Worm (Caenorhabditis elegans): ENCODE measurements around the gene mstr-2.

Gene mstr-2

ce11 chrIII:4470793-4471192, 1.9 kb downstream of the mstr-2 start (continued):
- TF ChIP-seq nhr-237 (tag; optimal IDR thresholded peaks at IDR 0.05): no peak
- TF ChIP-seq lin-39 (tag; optimal IDR thresholded peaks at IDR 0.05): no peak
- TF ChIP-seq lin-29 (GFP tag; IDR thresholded peaks at IDR 0.05): no peak
- no peak for TF ChIP-seq mxl-3 (GFP tag; optimal IDR thresholded peaks at IDR 0.05)
- TF ChIP-seq F10B5.3 (tag; optimal IDR thresholded peaks at IDR 0.05): peak; percentile 45
- TF ChIP-seq lin-13 (GFP tag; optimal IDR thresholded peaks at IDR 0.05): peak; percentile 64
- TF ChIP-seq aly-2 (tag; optimal IDR thresholded peaks at IDR 0.05): peak; percentile 58
- TF ChIP-seq hlh-11 (tag; optimal IDR thresholded peaks at IDR 0.05): peak; percentile 48
- TF ChIP-seq mdt-29 (GFP tag; IDR thresholded peaks at IDR 0.05): peak; percentile 81
- no peak for TF ChIP-seq egl-27 (tag; optimal IDR thresholded peaks at IDR 0.05)
- TF ChIP-seq nhr-41 (GFP tag; IDR thresholded peaks at IDR 0.05): 0 out of 2 replicates have a peak, but pooled peaks have one; percentile 36
- TF ChIP-seq nhr-102 (tag; optimal IDR thresholded peaks at IDR 0.05): peak; percentile 90
- peak; percentile 64 for TF ChIP-seq ztf-7 (tag; optimal IDR thresholded peaks at IDR 0.05)
- TF ChIP-seq ceh-44 (GFP tag; IDR thresholded peaks at IDR 0.05): peak; percentile 87
- TF ChIP-seq lir-3 (tag; optimal IDR thresholded peaks at IDR 0.05): peak; percentile 59
- no peak for TF ChIP-seq fos-1 (tag; optimal IDR thresholded peaks at IDR 0.05)
- peak; percentile 86 for TF ChIP-seq dmd-8 (GFP tag; IDR thresholded peaks at IDR 0.05)
- no peak for TF ChIP-seq ZK337.2 (GFP tag; IDR thresholded peaks at IDR 0.05)
- peak; percentile 67 to 78 for TF ChIP-seq daf-16 (GFP tag; optimal IDR thresholded peaks at IDR 0.05)
- peak; percentile 57 for TF ChIP-seq daf-16 (tag; optimal IDR thresholded peaks at IDR 0.05)
- peak; percentile 84 for TF ChIP-seq mes-2 (tag; optimal IDR thresholded peaks at IDR 0.05; ENCODE audit: poor library complexity, severe bottlenecking)
- peak; percentile 80 for TF ChIP-seq gei-8 (GFP tag; optimal IDR thresholded peaks at IDR 0.05)
- peak; percentile 65; the same call in 1 of the 2 replicates for TF ChIP-seq dmd-9 (GFP tag; IDR thresholded peaks at IDR 0.05)
- peak; percentile 59 for TF ChIP-seq F49E8.2 (tag; optimal IDR thresholded peaks at IDR 0.05; ENCODE audit: borderline replicate concordance)
- TF ChIP-seq mep-1 (tag; optimal IDR thresholded peaks at IDR 0.05): peak; percentile 75
- peak; percentile 53 for TF ChIP-seq sdz-12 (GFP tag; optimal IDR thresholded peaks at IDR 0.05)
- no peak for TF ChIP-seq ces-1 (GFP tag; optimal IDR thresholded peaks at IDR 0.05)
- no peak for TF ChIP-seq set-16 (GFP tag; IDR thresholded peaks at IDR 0.05)
- TF ChIP-seq nhr-48 (tag; optimal IDR thresholded peaks at IDR 0.05): peak; percentile 80
- TF ChIP-seq mdl-1 (tag; optimal IDR thresholded peaks at IDR 0.05): no peak
- no peak for TF ChIP-seq unc-39 (tag; optimal IDR thresholded peaks at IDR 0.05)
- peak; percentile 78; the same call in 1 of the 2 replicates for TF ChIP-seq F26F4.8 (GFP tag; conservative IDR thresholded peaks at IDR 0.05)
- no peak for TF ChIP-seq R02D3.7 (tag; optimal IDR thresholded peaks at IDR 0.05)
- peak; percentile 52; the same call in 1 of the 2 replicates for TF ChIP-seq madf-9 (GFP tag; conservative IDR thresholded peaks at IDR 0.05)
- TF ChIP-seq dmd-6 (GFP tag; IDR thresholded peaks at IDR 0.05): peak; percentile 54
- peak; percentile 84 for TF ChIP-seq spr-3 (GFP tag; optimal IDR thresholded peaks at IDR 0.05)
- TF ChIP-seq ceh-32 (tag; optimal IDR thresholded peaks at IDR 0.05; ENCODE audit: poor library complexity): no peak

DNA sequence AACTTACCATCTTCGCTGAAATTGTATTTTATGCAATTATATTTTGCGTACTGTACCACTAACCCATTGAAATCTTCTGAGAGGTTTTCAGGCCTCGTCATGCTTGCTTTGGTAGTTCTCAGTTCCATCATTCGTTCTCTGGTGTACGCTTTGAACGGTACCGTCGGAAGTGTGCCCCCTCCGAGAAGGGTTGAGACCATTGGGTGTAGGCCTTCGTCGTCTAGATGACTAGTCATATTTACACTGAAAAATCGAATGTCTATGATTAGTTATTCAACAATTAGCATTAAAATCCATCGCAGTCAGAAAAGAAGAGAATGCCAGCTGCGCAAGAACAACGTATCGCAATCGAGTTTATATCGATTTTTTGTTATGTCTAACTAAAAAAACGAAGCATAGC, 6.0 kb downstream of the mstr-2 start, which contains the start of gene ifet-1:
Gene ifet-1, minus strand, starts transcription at position 243 of the 400 bp plus-strand sequence.
- TF ChIP-seq daf-19 (GFP tag; conservative IDR thresholded peaks at IDR 0.05): no peak
- peak; percentile 81 for TF ChIP-seq aha-1 (tag)
- TF ChIP-seq hlh-11 (tag; optimal IDR thresholded peaks at IDR 0.05): no peak
- 0 out of 2 replicates have a peak, but pooled peaks have one; percentile 21 for TF ChIP-seq tra-1 (GFP tag; IDR thresholded peaks at IDR 0.05)

All from whole organism, L4 larva.